Worm (Caenorhabditis elegans): ENCODE measurements around the gene tag-18.

ce11 chrX:3725437-3725836 lies 8.4 kb downstream of the tag-18 start:
- TF ChIP-seq unc-62 (GFP tag; optimal IDR thresholded peaks at IDR 0.05) (no peak), nfya-1 (tag; optimal IDR thresholded peaks at IDR 0.05; ENCODE audit: insufficient read depth) (no peak), ceh-82 (tag; optimal IDR thresholded peaks at IDR 0.05) (no peak), zag-1 (tag; optimal IDR thresholded peaks at IDR 0.05) (no peak), lin-39 (tag; optimal IDR thresholded peaks at IDR 0.05) (no peak), aly-2 (tag; optimal IDR thresholded peaks at IDR 0.05) (no peak), ceh-9 (tag; optimal IDR thresholded peaks at IDR 0.05) (no peak), pqm-1 (tag; optimal IDR thresholded peaks at IDR 0.05) (no peak), snpc-4 (tag; optimal IDR thresholded peaks at IDR 0.05) (no peak), pha-4 (tag; optimal IDR thresholded peaks at IDR 0.05) (no peak), elt-2 (tag; optimal IDR thresholded peaks at IDR 0.05) (no peak), lin-15B (tag; optimal IDR thresholded peaks at IDR 0.05) (no peak), R02D3.7 (tag; optimal IDR thresholded peaks at IDR 0.05) (no peak)

All from whole organism, L3 larva.